Fruit fly (Drosophila melanogaster): Measurements from ENCODE around the gene CG33784.

CG33784 gene

dm6 chr3R:10079267-10079987 lies 11.7 kb downstream of the CG33784 start (continued):
- TF ChIP-seq svp (GFP tag) = peak; percentile 23
- peak; percentile 67 for TF ChIP-seq Sox14 (GFP tag; optimal IDR thresholded peaks at IDR 0.05)
- TF ChIP-seq CG16779 (tag; optimal IDR thresholded peaks at IDR 0.05) = peak; percentile 33
- no peak for TF ChIP-seq fd85E (GFP tag; optimal IDR thresholded peaks at IDR 0.05)
- peak; percentile 61 for TF ChIP-seq esn (GFP tag; optimal IDR thresholded peaks at IDR 0.05)
- peak; percentile 1 for TF ChIP-seq dsx (GFP tag; optimal IDR thresholded peaks at IDR 0.05; ENCODE audit: poor library complexity, severe bottlenecking)
- TF ChIP-seq Gug (GFP tag; IDR thresholded peaks at IDR 0.05) = peak; percentile 78
- peak; percentile 46 for TF ChIP-seq cyc (GFP tag; optimal IDR thresholded peaks at IDR 0.05)
- TF ChIP-seq salr (GFP tag; optimal IDR thresholded peaks at IDR 0.05) = peak; percentile 17 to 51
- TF ChIP-seq dac (GFP tag; optimal IDR thresholded peaks at IDR 0.05) = peak; percentile 13
- peak; percentile 80 for TF ChIP-seq OdsH (GFP tag; optimal IDR thresholded peaks at IDR 0.05)
- TF ChIP-seq Blimp-1 (GFP tag; optimal IDR thresholded peaks at IDR 0.05) = peak; percentile 32
- TF ChIP-seq CG6854 (GFP tag; optimal IDR thresholded peaks at IDR 0.05) = no peak
- TF ChIP-seq CG34406 (GFP tag; optimal IDR thresholded peaks at IDR 0.05) = peak; percentile 43
- TF ChIP-seq CG8632 (GFP tag; optimal IDR thresholded peaks at IDR 0.05) = peak; percentile 39
- peak; percentile 54 for TF ChIP-seq CG11762 (GFP tag; optimal IDR thresholded peaks at IDR 0.05; ENCODE audit: insufficient read depth)
- TF ChIP-seq fkh (GFP tag; optimal IDR thresholded peaks at IDR 0.05) = no peak
- peak; percentile 82 for TF ChIP-seq CG15336 (GFP tag; IDR thresholded peaks at IDR 0.05)
- TF ChIP-seq CG11902 (GFP tag; optimal IDR thresholded peaks at IDR 0.05) = no peak
- TF ChIP-seq CG8319 (GFP tag; optimal IDR thresholded peaks at IDR 0.05) = peak; percentile 56
- TF ChIP-seq topi (GFP tag; optimal IDR thresholded peaks at IDR 0.05) = peak; percentile 51
- peak; percentile 8 for TF ChIP-seq Hr38 (GFP tag; optimal IDR thresholded peaks at IDR 0.05)
- TF ChIP-seq Lpt (GFP tag; optimal IDR thresholded peaks at IDR 0.05) = peak; percentile 37
- peak; percentile 74 for TF ChIP-seq Ets96B (tag; optimal IDR thresholded peaks at IDR 0.05)
- peak in 1 of 2 experiments; percentile 17 for TF ChIP-seq ss (GFP tag; optimal IDR thresholded peaks at IDR 0.05)
- peak; percentile 11 for TF ChIP-seq CG9139 (GFP tag; optimal IDR thresholded peaks at IDR 0.05)

- TF ChIP-seq vri (GFP tag; optimal IDR thresholded peaks at IDR 0.05) = peak; percentile 25
- TF ChIP-seq Eip75B (GFP tag; optimal IDR thresholded peaks at IDR 0.05) = peak; percentile 23
- no peak for TF ChIP-seq CG6276 (GFP tag; optimal IDR thresholded peaks at IDR 0.05)
- TF ChIP-seq pdm3 (GFP tag; optimal IDR thresholded peaks at IDR 0.05) = no peak
- no peak for TF ChIP-seq Sox14 (GFP tag; optimal IDR thresholded peaks at IDR 0.05)
- TF ChIP-seq topi (GFP tag; optimal IDR thresholded peaks at IDR 0.05) = no peak
- TF ChIP-seq Hr38 (GFP tag; optimal IDR thresholded peaks at IDR 0.05) = no peak
- peak; percentile 6 for TF ChIP-seq CG3032 (tag; optimal IDR thresholded peaks at IDR 0.05)
- peak in 1 of 2 experiments; percentile 17 for TF ChIP-seq salr (GFP tag; optimal IDR thresholded peaks at IDR 0.05)
- TF ChIP-seq ss (GFP tag; optimal IDR thresholded peaks at IDR 0.05) = peak in 1 of 2 experiments; percentile 14
- TF ChIP-seq CG6854 (GFP tag; optimal IDR thresholded peaks at IDR 0.05) = peak; percentile 6
- TF ChIP-seq spab (GFP tag; optimal IDR thresholded peaks at IDR 0.05) = no peak
- 0 out of 3 replicates have a peak, but pooled peaks have one; percentile 11 for TF ChIP-seq CG6163 (GFP tag; IDR thresholded peaks at IDR 0.05)
- TF ChIP-seq Hr39 (GFP tag; optimal IDR thresholded peaks at IDR 0.05) = peak; percentile 29
- no peak for TF ChIP-seq Blimp-1 (GFP tag; optimal IDR thresholded peaks at IDR 0.05)
- no peak for TF ChIP-seq achi (GFP tag; optimal IDR thresholded peaks at IDR 0.05)
Measured at dm6 chr3R:10080699-10081098, 13.0 kb downstream of the CG33784 start.

dm6 chr3R:10081469-10082111 lies 13.9 kb downstream of the CG33784 start:
- TF ChIP-seq CG11902 (GFP tag; optimal IDR thresholded peaks at IDR 0.05) (no peak), salr (GFP tag; optimal IDR thresholded peaks at IDR 0.05) (no peak), acj6 (GFP tag; optimal IDR thresholded peaks at IDR 0.05) (peak; percentile 4), Sox15 (GFP tag; optimal IDR thresholded peaks at IDR 0.05) (peak; percentile 24), CG6808 (GFP tag; optimal IDR thresholded peaks at IDR 0.05) (peak; percentile 10), CG3032 (tag; optimal IDR thresholded peaks at IDR 0.05) (peak; percentile 21), cyc (GFP tag; optimal IDR thresholded peaks at IDR 0.05) (peak; percentile 33), Hr4 (GFP tag; optimal IDR thresholded peaks at IDR 0.05) (peak; percentile 20), fd85E (GFP tag; optimal IDR thresholded peaks at IDR 0.05) (no peak), Ets96B (tag; optimal IDR thresholded peaks at IDR 0.05) (peak; percentile 19), CG32006 (GFP tag; optimal IDR thresholded peaks at IDR 0.05) (peak; percentile 0), CG6276 (GFP tag; optimal IDR thresholded peaks at IDR 0.05) (no peak), Sox14 (GFP tag; optimal IDR thresholded peaks at IDR 0.05) (peak; percentile 23), CG10631 (GFP tag; optimal IDR thresholded peaks at IDR 0.05) (peak; percentile 12), CG8119 (GFP tag; IDR thresholded peaks at IDR 0.05) (no peak), CG6792 (GFP tag; optimal IDR thresholded peaks at IDR 0.05) (no peak), CG6163 (GFP tag; IDR thresholded peaks at IDR 0.05) (0 out of 3 replicates have a peak, but pooled peaks have one; percentile 31), eg (GFP tag; IDR thresholded peaks at IDR 0.05) (no peak), Hr39 (GFP tag; optimal IDR thresholded peaks at IDR 0.05) (peak; percentile 28), esn (GFP tag; optimal IDR thresholded peaks at IDR 0.05) (peak; percentile 5)

Measured in whole organism, prepupa.